Worm (Caenorhabditis elegans) whole organism, young adult: ENCODE measurements around the gene F54C9.3.

Experiments
- B0261.1 ChIP-seq: sonication (generic microtip); optimal IDR thresholded peaks from 2 replicates; lab custom pipeline; 2016; ENCODE audit warnings: mild to moderate bottlenecking, missing genetic modification characterization, moderate library complexity, missing compliant biosample characterization
- C06A6.2 ChIP-seq: fragments of 200-800 bp; sonication (Bioruptor generic); conservative IDR thresholded peaks from 2 replicates; pipeline ENCODE4 v1.3.6; 2022; ENCODE audit warnings: missing genetic modification characterization, missing compliant biosample characterization
- D2030.7 ChIP-seq: fragments of 200-800 bp; sonication (Bioruptor generic); IDR thresholded peaks from 2 replicates; pipeline ENCODE4 v1.3.6; 2022; ENCODE audit warnings: missing genetic modification reagents, missing genetic modification characterization, missing compliant biosample characterization
- F10E7.11 ChIP-seq: sonication (generic microtip); optimal IDR thresholded peaks from 2 replicates; lab custom pipeline; 2017; ENCODE audit warnings: mild to moderate bottlenecking, missing genetic modification characterization, moderate library complexity, missing compliant biosample characterization
- F22D6.2 ChIP-seq: sonication (generic microtip); optimal IDR thresholded peaks from 2 replicates; lab custom pipeline; 2016; ENCODE audit warnings: mild to moderate bottlenecking, missing genetic modification characterization, missing compliant biosample characterization
- F23B12.7 ChIP-seq: sonication (generic microtip); optimal IDR thresholded peaks from 2 replicates; lab custom pipeline; 2017; ENCODE audit warnings: missing genetic modification characterization, mild to moderate bottlenecking, missing compliant biosample characterization, antibody characterized with exemption, moderate library complexity; ENCODE audit not compliant: insufficient read depth
- F52B5.7 ChIP-seq: sonication (generic microtip); optimal IDR thresholded peaks from 2 replicates; lab custom pipeline; 2016; ENCODE audit warnings: mild to moderate bottlenecking, missing genetic modification characterization, missing compliant biosample characterization
- F57C9.4 ChIP-seq: sonication (generic microtip); optimal IDR thresholded peaks from 2 replicates; lab custom pipeline; 2017; ENCODE audit warnings: mild to moderate bottlenecking, missing genetic modification characterization, missing compliant biosample characterization
- K11D2.4 ChIP-seq: fragments of 200-800 bp; sonication (Bioruptor generic); IDR thresholded peaks from 2 replicates; pipeline ENCODE4 v1.3.6; 2022; ENCODE audit warnings: missing genetic modification reagents, missing genetic modification characterization, missing compliant biosample characterization
- T07F8.4 ChIP-seq: sonication (generic microtip); optimal IDR thresholded peaks from 2 replicates; lab custom pipeline; 2016; ENCODE audit warnings: mild to moderate bottlenecking, missing genetic modification characterization, moderate library complexity, missing compliant biosample characterization
- T26A5.8 ChIP-seq: sonication (generic microtip); optimal IDR thresholded peaks from 2 replicates; lab custom pipeline; 2016; ENCODE audit warnings: missing genetic modification characterization, missing compliant biosample characterization
- Y56A3A.18 ChIP-seq: fragments of 200-800 bp; sonication (Bioruptor generic); IDR thresholded peaks from 2 replicates; pipeline ENCODE4 v1.3.6; 2022; ENCODE audit warnings: missing genetic modification reagents, missing genetic modification characterization, missing compliant biosample characterization
- Y67H2A.10 ChIP-seq: fragments of 200-800 bp; sonication (Bioruptor generic); conservative IDR thresholded peaks from 2 replicates; pipeline ENCODE4 v1.3.6; 2022; ENCODE audit warnings: missing genetic modification reagents, missing genetic modification characterization, missing compliant biosample characterization
- Y95B8A.8 ChIP-seq: fragments of 200-800 bp; sonication (Bioruptor generic); IDR thresholded peaks from 2 replicates; pipeline ENCODE4 v1.3.6; 2022; ENCODE audit warnings: missing genetic modification reagents, missing genetic modification characterization, missing compliant biosample characterization
- ZK185.1 ChIP-seq: sonication (generic microtip); optimal IDR thresholded peaks from 2 replicates; lab custom pipeline; 2016; ENCODE audit warnings: mild to moderate bottlenecking, missing genetic modification characterization, missing compliant biosample characterization; ENCODE audit not compliant: poor library complexity, severe bottlenecking
- attf-3 ChIP-seq: fragments of 200-800 bp; sonication (Bioruptor generic); conservative IDR thresholded peaks from 2 replicates; pipeline ENCODE4 v1.3.6; 2022; ENCODE audit warnings: missing genetic modification reagents, missing genetic modification characterization, missing compliant biosample characterization
- attf-5 ChIP-seq: fragments of 200-800 bp; sonication (Bioruptor generic); optimal IDR thresholded peaks from 2 replicates; lab custom pipeline; 2018; ENCODE audit warnings: mild to moderate bottlenecking, missing genetic modification characterization, missing compliant biosample characterization
- cebp-1 ChIP-seq, 2 experiments: fragments of 200-800 bp in 1 of 2; sonication (Bioruptor generic) in 1 of 2; sonication (generic microtip) in 1 of 2; IDR thresholded peaks in 1 of 2; optimal IDR thresholded peaks in 1 of 2; 2 replicates each; pipeline versions ENCODE4 v1.3.6 to Lab custom; 2017 to 2022; ENCODE audit warnings: missing compliant biosample characterization in 2 of 2, missing genetic modification characterization in 2 of 2, mild to moderate bottlenecking in 1 of 2, missing genetic modification reagents in 1 of 2, moderate library complexity in 1 of 2
- ceh-58 ChIP-seq: fragments of 200-800 bp; sonication (Bioruptor generic); IDR thresholded peaks from 2 replicates; pipeline ENCODE4 v1.3.6; 2022; ENCODE audit warnings: missing genetic modification characterization, missing compliant biosample characterization
- ceh-79 ChIP-seq: sonication (generic microtip); optimal IDR thresholded peaks from 2 replicates; lab custom pipeline; 2017; ENCODE audit warnings: mild to moderate bottlenecking, missing genetic modification characterization, missing compliant biosample characterization
- chd-7 ChIP-seq: sonication (generic microtip); optimal IDR thresholded peaks from 2 replicates; lab custom pipeline; 2016; ENCODE audit warnings: mild to moderate bottlenecking, missing genetic modification characterization, moderate library complexity, missing compliant biosample characterization
- dox-1 ChIP-seq: fragments of 200-800 bp; sonication (Bioruptor generic); IDR thresholded peaks from 2 replicates; pipeline ENCODE4 v1.3.6; 2022; ENCODE audit warnings: missing genetic modification reagents, missing genetic modification characterization, missing compliant biosample characterization
- fkh-3 ChIP-seq: sonication (generic microtip); optimal IDR thresholded peaks from 2 replicates; lab custom pipeline; 2016; ENCODE audit warnings: mild to moderate bottlenecking, missing genetic modification characterization, missing compliant biosample characterization
- let-607 ChIP-seq, 2 experiments: fragments of 200-800 bp in 1 of 2; sonication (Bioruptor generic) in 1 of 2; sonication (generic microtip) in 1 of 2; optimal IDR thresholded peaks; 2 replicates each; lab custom pipeline; 2016 to 2018; ENCODE audit warnings: mild to moderate bottlenecking in 2 of 2, missing compliant biosample characterization in 2 of 2, missing genetic modification characterization in 2 of 2, moderate library complexity in 2 of 2, missing genotype in 1 of 2
- lin-35 ChIP-seq, 3 experiments: fragments of 150-350 bp in 2 of 3; sonication (generic microtip) in 1 of 3; optimal IDR thresholded peaks; 2 replicates each; lab custom pipeline; 2014 to 2018; ENCODE audit warnings: missing biosample characterization in 3 of 3, missing genetic modification characterization in 3 of 3, missing genetic modification reagents in 3 of 3
- lin-54 ChIP-seq: fragments of 200-800 bp; sonication (Bioruptor generic); optimal IDR thresholded peaks from 2 replicates; lab custom pipeline; 2018; ENCODE audit warnings: mild to moderate bottlenecking, missing genetic modification characterization, missing compliant biosample characterization
- madf-3 ChIP-seq: fragments of 200-800 bp; sonication (Bioruptor generic); IDR thresholded peaks from 2 replicates; pipeline ENCODE4 v1.3.6; 2022; ENCODE audit warnings: missing genetic modification reagents, missing genetic modification characterization, missing compliant biosample characterization
- mcd-1 ChIP-seq: fragments of 200-800 bp; sonication (Bioruptor generic); IDR thresholded peaks from 2 replicates; pipeline ENCODE4 v1.3.6; 2022; ENCODE audit warnings: missing genetic modification reagents, missing genetic modification characterization, missing compliant biosample characterization
- nhr-179 ChIP-seq: sonication (generic microtip); optimal IDR thresholded peaks from 2 replicates; lab custom pipeline; 2016; ENCODE audit warnings: mild to moderate bottlenecking, missing genetic modification characterization, missing compliant biosample characterization
- nhr-80 ChIP-seq: sonication (generic microtip); optimal IDR thresholded peaks from 2 replicates; lab custom pipeline; 2016; ENCODE audit warnings: missing genetic modification characterization, missing compliant biosample characterization
- nhr-90 ChIP-seq: sonication (generic microtip); optimal IDR thresholded peaks from 2 replicates; lab custom pipeline; 2016; ENCODE audit warnings: missing genotype, mild to moderate bottlenecking, missing genetic modification characterization, missing compliant biosample characterization
- pha-4 ChIP-seq: fragments of 150-350 bp; sonication (generic microtip); optimal IDR thresholded peaks from 2 replicates; lab custom pipeline; 2014; ENCODE audit warnings: missing biosample characterization, missing genetic modification reagents, missing genetic modification characterization
- repo-1 ChIP-seq: sonication (generic microtip); optimal IDR thresholded peaks from 2 replicates; lab custom pipeline; 2017; ENCODE audit warnings: mild to moderate bottlenecking, missing genetic modification characterization, missing compliant biosample characterization
- sptf-2 ChIP-seq: fragments of 200-800 bp; sonication (Bioruptor generic); optimal IDR thresholded peaks from 2 replicates; lab custom pipeline; 2018; ENCODE audit warnings: mild to moderate bottlenecking, missing genetic modification characterization, missing compliant biosample characterization
- zfh-2 ChIP-seq: fragments of 200-800 bp; sonication (Bioruptor generic); conservative IDR thresholded peaks from 2 replicates; pipeline ENCODE4 v1.3.6; 2022; ENCODE audit warnings: missing genetic modification reagents, missing genetic modification characterization, missing compliant biosample characterization
- ztf-6 ChIP-seq: fragments of 200-800 bp; sonication (Bioruptor generic); IDR thresholded peaks from 2 replicates; pipeline ENCODE4 v1.3.6; 2022; ENCODE audit warnings: missing genetic modification reagents, missing genetic modification characterization, missing compliant biosample characterization

The F54C9.3 gene

DNA sequence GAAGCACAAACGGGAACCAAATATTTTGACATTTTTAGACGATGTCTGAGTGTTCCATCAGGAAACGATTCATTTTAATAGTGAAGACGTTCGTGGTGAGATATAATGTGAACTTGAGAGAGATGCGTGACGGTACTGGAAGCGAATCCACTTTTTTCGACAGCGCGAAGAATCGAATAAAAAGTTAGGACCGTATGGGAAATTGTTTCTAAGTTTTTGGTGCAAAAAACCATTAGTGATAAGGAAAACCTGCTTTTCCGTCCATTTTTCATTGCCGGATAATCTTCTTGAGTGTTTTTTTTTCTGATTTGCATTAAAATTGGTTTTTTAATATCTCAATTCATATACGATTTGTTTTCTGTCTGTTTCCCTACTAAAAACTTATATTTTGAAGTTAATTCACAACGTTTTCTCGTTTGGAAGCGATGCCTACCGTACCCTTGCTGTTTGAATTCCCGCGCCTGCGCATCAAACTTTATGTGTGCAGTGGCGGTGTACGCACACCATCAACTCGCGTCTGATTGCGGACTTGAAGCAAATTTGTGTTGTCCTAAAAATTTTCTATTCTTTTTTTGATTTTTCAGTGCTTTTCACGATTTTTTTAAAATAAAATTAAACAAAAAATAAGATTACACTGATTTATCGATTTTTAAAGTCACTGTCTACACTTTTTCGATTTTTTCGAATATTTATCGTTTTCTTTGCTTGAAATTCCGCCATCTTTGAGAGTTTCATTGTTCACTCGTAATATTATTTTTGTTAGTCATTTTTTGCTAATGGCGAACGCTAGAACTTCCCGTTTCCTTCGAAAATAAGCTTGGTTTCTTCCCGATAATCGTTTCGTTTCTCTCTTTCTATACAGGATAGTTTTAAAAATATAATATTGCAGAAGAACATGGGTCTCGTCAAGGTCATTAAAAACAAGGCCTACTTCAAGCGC lies 2.7 kb upstream of the F54C9.3 start, which contains the start of the genes col-38 and rpl-5 (continued):
- no peak for TF ChIP-seq ceh-58 (GFP tag; lab: Robert Waterston, UW)
- TF ChIP-seq F52B5.7 (tag; lab: Kevin White, UChicago): no peak
- TF ChIP-seq C06A6.2 (GFP tag; lab: Robert Waterston, UW): no peak
- TF ChIP-seq Y56A3A.18 (GFP tag; lab: Robert Waterston, UW): no peak
- TF ChIP-seq fkh-3 (tag; lab: Kevin White, UChicago): no peak
- TF ChIP-seq F57C9.4 (tag; lab: Kevin White, UChicago): no peak
- peak; percentile 90 for TF ChIP-seq mcd-1 (GFP tag; lab: Robert Waterston, UW)

DNA sequence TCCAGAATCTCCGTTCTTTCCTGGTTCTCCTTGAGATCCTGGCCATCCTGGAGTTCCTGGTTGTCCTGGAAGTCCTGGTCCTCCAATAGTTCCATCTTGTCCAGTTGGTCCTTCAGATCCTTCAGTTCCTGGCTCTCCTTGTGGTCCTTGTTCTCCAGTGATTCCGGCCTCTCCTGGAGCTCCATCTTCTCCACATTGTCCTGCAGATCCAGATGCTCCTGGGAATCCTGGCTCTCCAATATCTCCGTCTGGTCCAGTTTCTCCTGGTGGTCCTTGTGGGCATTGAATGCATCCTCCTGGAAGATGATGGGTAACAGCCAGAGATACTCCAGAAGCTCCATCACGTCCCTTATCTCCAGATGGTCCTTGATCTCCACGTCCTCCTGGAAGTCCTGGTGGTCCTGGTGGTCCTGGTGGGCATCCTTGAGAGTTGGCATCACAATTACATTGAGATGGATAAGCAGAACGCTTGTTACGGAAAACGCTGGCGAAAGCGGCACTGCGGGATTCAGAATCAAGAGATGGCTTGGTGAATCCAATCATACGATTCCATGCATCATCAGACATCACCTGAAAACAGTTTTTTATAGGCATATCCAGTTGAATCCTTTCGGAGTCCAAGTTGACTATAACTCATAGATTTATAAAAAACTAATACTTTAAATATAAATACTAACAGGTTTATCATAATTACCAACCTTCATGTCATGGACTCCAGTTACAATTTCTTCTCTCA lies 1.7 kb upstream of the F54C9.3 start:
- peak; percentile 36 for TF ChIP-seq ceh-79
- no peak for TF ChIP-seq F10E7.11 (tag; lab: Kevin White, UChicago)
- TF ChIP-seq zfh-2: peak; percentile 56
- TF ChIP-seq Y95B8A.8: no peak
- TF ChIP-seq attf-3 (GFP tag; lab: Robert Waterston, UW): 0 out of 2 replicates have a peak, but pooled peaks have one; percentile 13
- no peak for TF ChIP-seq T26A5.8 (tag; lab: Kevin White, UChicago)
- TF ChIP-seq dox-1: 0 out of 2 replicates have a peak, but pooled peaks have one; percentile 43
- no peak for TF ChIP-seq T07F8.4 (tag; lab: Kevin White, UChicago)
- TF ChIP-seq madf-3 (GFP tag; lab: Robert Waterston, UW): 0 out of 2 replicates have a peak, but pooled peaks have one; percentile 41
- no peak for TF ChIP-seq nhr-90 (tag; lab: Kevin White, UChicago)
- TF ChIP-seq F22D6.2 (tag; lab: Kevin White, UChicago): no peak

DNA sequence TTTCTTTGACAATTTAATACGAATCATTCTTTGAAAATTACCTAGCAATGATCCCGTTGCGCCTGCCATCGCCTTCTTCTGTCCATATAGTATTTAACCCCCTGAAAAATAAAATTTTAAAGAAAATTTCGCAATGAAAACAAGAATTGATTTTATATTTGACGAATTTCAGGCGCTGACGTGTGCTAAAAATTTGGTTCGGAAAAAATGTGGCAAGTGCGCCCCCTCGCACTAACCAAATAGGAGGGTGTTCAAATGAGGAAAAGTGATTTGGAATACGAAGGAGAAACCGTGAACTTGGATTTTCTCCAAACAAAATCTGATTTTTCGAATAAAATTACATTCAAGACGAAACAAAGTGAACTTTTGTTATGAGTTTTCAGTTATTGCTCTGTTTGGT lies 617 bp downstream of the F54C9.3 start, which contains the start of gene stc-1:
Gene stc-1, minus strand, starts transcription at position 101 of the 400 bp plus-strand sequence.
- TF ChIP-seq Y67H2A.10 (no peak), pha-4 (tag; lab: Kevin White, UChicago) (no peak), D2030.7 (no peak), mcd-1 (GFP tag; lab: Robert Waterston, UW) (peak; percentile 67), dox-1 (no peak), cebp-1 (GFP tag; IDR thresholded peaks at IDR 0.05; lab: Robert Waterston, UW) (peak; percentile 19; the same call in 1 of the 2 replicates), cebp-1 (tag; optimal IDR thresholded peaks at IDR 0.05; lab: Kevin White, UChicago) (peak; percentile 76), B0261.1 (tag; lab: Kevin White, UChicago) (no peak), K11D2.4 (GFP tag; lab: Robert Waterston, UW) (no peak), attf-5 (GFP tag; lab: Kevin White, UChicago) (peak; percentile 28), lin-54 (GFP tag; lab: Kevin White, UChicago) (peak; percentile 35), let-607 (tag; optimal IDR thresholded peaks at IDR 0.05; lab: Kevin White, UChicago) (peak; percentile 35 to 68), ztf-6 (GFP tag; lab: Robert Waterston, UW) (no peak), sptf-2 (no peak), chd-7 (tag; lab: Kevin White, UChicago) (no peak), nhr-80 (tag; lab: Kevin White, UChicago) (peak; percentile 17), nhr-179 (tag; lab: Kevin White, UChicago) (no peak), F23B12.7 (tag; lab: Kevin White, UChicago) (peak; percentile 1), ZK185.1 (tag; lab: Kevin White, UChicago) (peak; percentile 30), repo-1 (tag; lab: Kevin White, UChicago) (peak; percentile 17), lin-35 (GFP tag; optimal IDR thresholded peaks at IDR 0.05; lab: Kevin White, UChicago) (peak in 1 of 3 experiments; percentile 2)
